Worm (Caenorhabditis elegans): ENCODE results near the gene F22F4.9.

Gene F22F4.9

DNA sequence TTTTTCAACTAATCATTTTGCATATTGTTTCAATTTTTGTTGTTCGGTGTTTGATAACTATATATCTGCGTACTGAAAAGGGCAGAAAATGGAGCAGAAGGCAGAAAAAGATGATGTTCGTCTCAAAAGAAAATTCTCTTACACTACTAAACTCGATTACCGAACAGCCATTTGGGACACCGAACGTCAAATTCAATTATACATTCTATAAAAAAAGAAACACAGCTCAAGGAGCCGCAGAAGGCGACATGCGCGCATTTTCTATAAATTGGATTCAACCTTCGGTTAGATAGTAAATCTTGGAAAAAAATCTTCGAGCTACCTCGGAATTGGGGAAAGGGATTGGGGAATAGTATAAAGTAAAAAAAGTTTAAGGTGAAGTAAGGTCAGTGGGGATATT is 16.0 kb downstream of the F22F4.9 start:
- TF ChIP-seq elt-3 (tag; optimal IDR thresholded peaks at IDR 0.05) (no peak), sma-9 (GFP tag; optimal IDR thresholded peaks at IDR 0.05) (peak; percentile 38), sma-9 (tag; optimal IDR thresholded peaks at IDR 0.05) (no peak)

ce11 chrX:5982799-5983198 is 16.5 kb downstream of the F22F4.9 start:
- TF ChIP-seq C34F6.9 (tag; optimal IDR thresholded peaks at IDR 0.05) (peak; percentile 14), fos-1 (tag; optimal IDR thresholded peaks at IDR 0.05) (no peak), Y55F3AM.14 (GFP tag; optimal IDR thresholded peaks at IDR 0.05) (peak; percentile 84), mab-5 (tag; optimal IDR thresholded peaks at IDR 0.05) (no peak), unc-55 (GFP tag; optimal IDR thresholded peaks at IDR 0.05) (peak; percentile 43), nhr-25 (tag; optimal IDR thresholded peaks at IDR 0.05) (no peak), R02D3.7 (tag; optimal IDR thresholded peaks at IDR 0.05) (no peak), lsy-2 (tag; optimal IDR thresholded peaks at IDR 0.05) (peak in 1 of 2 experiments; percentile 47), zag-1 (tag; optimal IDR thresholded peaks at IDR 0.05) (peak; percentile 35), sem-4 (tag; optimal IDR thresholded peaks at IDR 0.05) (no peak), nhr-10 (tag; optimal IDR thresholded peaks at IDR 0.05) (no peak), nhr-21 (tag; optimal IDR thresholded peaks at IDR 0.05) (no peak), nhr-6 (tag; optimal IDR thresholded peaks at IDR 0.05) (peak; percentile 36), lin-11 (tag; optimal IDR thresholded peaks at IDR 0.05) (no peak), sma-9 (GFP tag; optimal IDR thresholded peaks at IDR 0.05) (peak; percentile 65), sma-9 (tag; optimal IDR thresholded peaks at IDR 0.05) (no peak), nhr-129 (tag; optimal IDR thresholded peaks at IDR 0.05) (peak; percentile 15), crh-2 (tag; optimal IDR thresholded peaks at IDR 0.05) (peak; percentile 6), snpc-4 (tag; optimal IDR thresholded peaks at IDR 0.05) (no peak), dmd-4 (tag; optimal IDR thresholded peaks at IDR 0.05) (no peak), nhr-12 (tag; optimal IDR thresholded peaks at IDR 0.05) (no peak)

ce11 chrX:5981698-5982097 is 17.6 kb downstream of the F22F4.9 start:
- TF ChIP-seq sma-3 (GFP tag; optimal IDR thresholded peaks at IDR 0.05) (no peak), C34F6.9 (tag; optimal IDR thresholded peaks at IDR 0.05) (peak; percentile 40), blmp-1 (tag; optimal IDR thresholded peaks at IDR 0.05; ENCODE audit: insufficient read depth) (no peak), crh-2 (tag; optimal IDR thresholded peaks at IDR 0.05) (peak; percentile 22), peb-1 (tag; optimal IDR thresholded peaks at IDR 0.05) (no peak), unc-55 (GFP tag; optimal IDR thresholded peaks at IDR 0.05) (peak; percentile 49), lsy-2 (tag; optimal IDR thresholded peaks at IDR 0.05) (peak in 1 of 2 experiments; percentile 10)

- no peak for TF ChIP-seq C34F6.9 (tag; optimal IDR thresholded peaks at IDR 0.05)
- TF ChIP-seq nhr-11 (tag; optimal IDR thresholded peaks at IDR 0.05): no peak
- TF ChIP-seq elt-3 (tag; optimal IDR thresholded peaks at IDR 0.05): no peak
- no peak for TF ChIP-seq ztf-4 (tag; optimal IDR thresholded peaks at IDR 0.05)
- no peak for TF ChIP-seq nhr-129 (tag; optimal IDR thresholded peaks at IDR 0.05)
- no peak for TF ChIP-seq R02D3.7 (tag; optimal IDR thresholded peaks at IDR 0.05)
- TF ChIP-seq alr-1 (tag; optimal IDR thresholded peaks at IDR 0.05): no peak
- TF ChIP-seq blmp-1 (tag; optimal IDR thresholded peaks at IDR 0.05; ENCODE audit: insufficient read depth): no peak
- no peak for TF ChIP-seq mab-5 (tag; optimal IDR thresholded peaks at IDR 0.05)
- TF ChIP-seq lin-11 (tag; optimal IDR thresholded peaks at IDR 0.05): no peak
- TF ChIP-seq gmeb-1 (tag; optimal IDR thresholded peaks at IDR 0.05): no peak
- TF ChIP-seq nhr-10 (tag; optimal IDR thresholded peaks at IDR 0.05): no peak
- TF ChIP-seq sma-9 (GFP tag; optimal IDR thresholded peaks at IDR 0.05): no peak
- TF ChIP-seq sma-9 (tag; optimal IDR thresholded peaks at IDR 0.05): no peak
- TF ChIP-seq elt-1 (tag; optimal IDR thresholded peaks at IDR 0.05): no peak
- TF ChIP-seq sma-3 (GFP tag; optimal IDR thresholded peaks at IDR 0.05): no peak
Measured at ce11 chrX:5977754-5978153, 21.6 kb downstream of the F22F4.9 start, which contains the start of gene kin-2. Gene kin-2, minus strand, starts transcription at chrX:5977854.

ce11 chrX:5976206-5976960 is 22.9 kb downstream of the F22F4.9 start:
- TF ChIP-seq unc-39 (tag; optimal IDR thresholded peaks at IDR 0.05) (no peak), R02D3.7 (tag; optimal IDR thresholded peaks at IDR 0.05) (no peak), unc-62 (GFP tag; optimal IDR thresholded peaks at IDR 0.05) (no peak), nhr-11 (tag; optimal IDR thresholded peaks at IDR 0.05) (no peak), egl-27 (tag; optimal IDR thresholded peaks at IDR 0.05) (peak; percentile 39), lsy-2 (tag; optimal IDR thresholded peaks at IDR 0.05) (peak; percentile 35 to 60), lin-11 (tag; optimal IDR thresholded peaks at IDR 0.05) (no peak), unc-55 (GFP tag; optimal IDR thresholded peaks at IDR 0.05) (peak; percentile 27), mbf-1 (tag; optimal IDR thresholded peaks at IDR 0.05) (no peak), zag-1 (tag; optimal IDR thresholded peaks at IDR 0.05) (peak; percentile 58), C34F6.9 (tag; optimal IDR thresholded peaks at IDR 0.05) (peak; percentile 39), ZK546.5 (tag; optimal IDR thresholded peaks at IDR 0.05) (no peak), mab-5 (tag; optimal IDR thresholded peaks at IDR 0.05) (peak; percentile 49), nhr-129 (tag; optimal IDR thresholded peaks at IDR 0.05) (peak; percentile 54), ztf-4 (tag; optimal IDR thresholded peaks at IDR 0.05) (peak; percentile 4), Y55F3AM.14 (GFP tag; optimal IDR thresholded peaks at IDR 0.05) (no peak), nhr-25 (tag; optimal IDR thresholded peaks at IDR 0.05) (peak; percentile 39), F13H6.1 (tag; optimal IDR thresholded peaks at IDR 0.05) (peak; percentile 54), snpc-4 (tag; optimal IDR thresholded peaks at IDR 0.05) (no peak), nhr-77 (tag; optimal IDR thresholded peaks at IDR 0.05) (no peak)
